Worm (Caenorhabditis elegans): Measurements from ENCODE around the gene clec-71.

ce11 chrIV:3963498-3963897 lies 26.2 kb downstream of the clec-71 start:
- TF ChIP-seq unc-62 (GFP tag; optimal IDR thresholded peaks at IDR 0.05) (no peak), ceh-88 (GFP tag; IDR thresholded peaks at IDR 0.05) (no peak), ztf-11 (tag; optimal IDR thresholded peaks at IDR 0.05) (no peak), lir-3 (tag; optimal IDR thresholded peaks at IDR 0.05; ENCODE audit: poor library complexity) (no peak), sox-4 (tag; optimal IDR thresholded peaks at IDR 0.05) (no peak), grh-1 (GFP tag; IDR thresholded peaks at IDR 0.05) (no peak), nhr-84 (tag; optimal IDR thresholded peaks at IDR 0.05) (no peak), mdl-1 (tag; optimal IDR thresholded peaks at IDR 0.05) (no peak), hpl-2 (GFP tag; optimal IDR thresholded peaks at IDR 0.05) (no peak)

Data from whole organism, L1 larva.